Fruit fly (Drosophila melanogaster): Measurements from ENCODE around the gene CG13288.
A peak's percentile ranks its signal among the peaks of the same experiment; 100 is the strongest.

CG13288 gene

DNA sequence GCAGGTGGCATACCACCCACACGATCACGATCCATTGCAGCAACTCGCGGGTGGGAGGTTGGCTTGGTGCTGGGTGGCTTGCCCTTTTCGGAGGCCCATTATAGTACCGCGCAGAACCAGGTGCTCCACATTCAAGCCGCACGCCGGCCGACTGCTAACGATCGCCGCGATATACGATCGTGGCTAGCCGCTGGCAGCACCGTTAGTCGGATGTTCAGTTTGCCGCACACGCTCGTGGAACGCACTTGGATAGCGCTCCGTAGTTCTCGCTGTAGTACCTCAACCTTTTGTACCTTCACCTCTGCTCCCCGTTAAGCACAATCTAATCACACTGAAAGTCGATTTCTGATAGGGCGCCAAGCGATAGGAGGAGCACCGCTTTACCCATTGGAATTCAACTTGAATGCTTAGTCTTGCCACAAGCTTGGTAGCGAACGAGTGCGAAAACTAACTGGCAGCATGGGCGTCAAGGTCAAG is 16.5 kb downstream of the CG13288 start, which contains the start of gene CG33523 (continued):
- TF ChIP-seq sug (tag; optimal IDR thresholded peaks at IDR 0.05) (peak; percentile 82), ci (GFP tag; IDR thresholded peaks at IDR 0.05) (peak; percentile 84), sens (GFP tag) (peak; percentile 58), Atf3 (GFP tag; optimal IDR thresholded peaks at IDR 0.05) (no peak), CG12219 (GFP tag; optimal IDR thresholded peaks at IDR 0.05) (no peak), CG30431 (GFP tag; optimal IDR thresholded peaks at IDR 0.05) (no peak), CG4854 (GFP tag; optimal IDR thresholded peaks at IDR 0.05) (no peak), CG13775 (GFP tag; optimal IDR thresholded peaks at IDR 0.05) (no peak), CG12769 (tag; optimal IDR thresholded peaks at IDR 0.05) (peak; percentile 9), CG6175 (GFP tag; IDR thresholded peaks at IDR 0.05) (peak; percentile 76; the same call in 2 of the 3 replicates), CG10959 (GFP tag; IDR thresholded peaks at IDR 0.05) (no peak), CG11456 (GFP tag; IDR thresholded peaks at IDR 0.05) (no peak), nom (GFP tag; optimal IDR thresholded peaks at IDR 0.05) (no peak), Camta (GFP tag; optimal IDR thresholded peaks at IDR 0.05) (no peak), HmgZ (tag; optimal IDR thresholded peaks at IDR 0.05) (peak; percentile 27), dysf (GFP tag; IDR thresholded peaks at IDR 0.05) (no peak), Sin3A (optimal IDR thresholded peaks at IDR 0.05) (no peak), CG8290 (GFP tag; optimal IDR thresholded peaks at IDR 0.05) (no peak), CG8290 (tag; optimal IDR thresholded peaks at IDR 0.05) (peak in 1 of 2 experiments; percentile 53), Atf-2 (GFP tag; optimal IDR thresholded peaks at IDR 0.05) (no peak), p53 (GFP tag; optimal IDR thresholded peaks at IDR 0.05) (no peak), kni (GFP tag; optimal IDR thresholded peaks at IDR 0.05) (peak; percentile 80), E2f2 (GFP tag; IDR thresholded peaks at IDR 0.05) (no peak), CG15073 (GFP tag; optimal IDR thresholded peaks at IDR 0.05) (no peak), dan (GFP tag; IDR thresholded peaks at IDR 0.05) (no peak), chn (GFP tag; optimal IDR thresholded peaks at IDR 0.05) (no peak), Aef1 (GFP tag; IDR thresholded peaks at IDR 0.05) (no peak), Rfx (GFP tag; IDR thresholded peaks at IDR 0.05) (no peak), exex (tag; optimal IDR thresholded peaks at IDR 0.05) (peak; percentile 76), CG13296 (GFP tag; optimal IDR thresholded peaks at IDR 0.05) (peak; percentile 1), CG17612 (GFP tag; IDR thresholded peaks at IDR 0.05) (no peak), CG12236 (GFP tag; optimal IDR thresholded peaks at IDR 0.05) (no peak), CG6791 (GFP tag; IDR thresholded peaks at IDR 0.05; ENCODE audit: partially characterized antibody) (no peak), CG10543 (GFP tag; optimal IDR thresholded peaks at IDR 0.05) (peak; percentile 74), CG6654 (GFP tag; optimal IDR thresholded peaks at IDR 0.05) (no peak), fd96Cb (tag; optimal IDR thresholded peaks at IDR 0.05) (no peak), Nf-YC (tag; optimal IDR thresholded peaks at IDR 0.05) (peak; percentile 27), Opbp (GFP tag; IDR thresholded peaks at IDR 0.05; ENCODE audit: partially characterized antibody) (no peak), CG7357 (GFP tag; IDR thresholded peaks at IDR 0.05) (no peak), nerfin-1 (tag; optimal IDR thresholded peaks at IDR 0.05) (no peak), lab (GFP tag; optimal IDR thresholded peaks at IDR 0.05) (peak; percentile 67), Abd-B (GFP tag; optimal IDR thresholded peaks at IDR 0.05) (no peak), CG17912 (GFP tag; optimal IDR thresholded peaks at IDR 0.05) (no peak), CG2678 (tag; optimal IDR thresholded peaks at IDR 0.05) (no peak), CG2129 (GFP tag; IDR thresholded peaks at IDR 0.05; ENCODE audit: partially characterized antibody) (no peak), otp (GFP tag; IDR thresholded peaks at IDR 0.05) (no peak; the same call in 2 of the 3 replicates), Nf-YB (GFP tag; optimal IDR thresholded peaks at IDR 0.05) (no peak), ase (GFP tag; IDR thresholded peaks at IDR 0.05) (no peak), bab2 (GFP tag; optimal IDR thresholded peaks at IDR 0.05) (no peak), Dad (GFP tag; optimal IDR thresholded peaks at IDR 0.05) (no peak), CG18599 (GFP tag; optimal IDR thresholded peaks at IDR 0.05) (peak; percentile 33), CG8089 (GFP tag; optimal IDR thresholded peaks at IDR 0.05) (no peak)
